Fruit fly (Drosophila melanogaster) whole organism, wandering third instar larva: ENCODE results near the gene AGO2.

Source experiments
- Abd-B ChIP-seq: fragments of >200 bp; optimal IDR thresholded peaks from 2 replicates; lab custom pipeline; 2017; ENCODE audit warnings: missing biosample characterization, missing genetic modification characterization
- Myc ChIP-seq: fragments of >200 bp; optimal IDR thresholded peaks from 2 replicates; lab custom pipeline; 2017
- Sp1 ChIP-seq: fragments of 200-800 bp; sonication (Bioruptor generic); optimal IDR thresholded peaks from 3 replicates; lab custom pipeline; 2019; ENCODE audit warnings: missing biosample characterization, mild to moderate bottlenecking, missing genetic modification characterization, moderate library complexity
- br ChIP-seq: fragments of 200-800 bp; sonication (Bioruptor generic); optimal IDR thresholded peaks from 2 replicates; lab custom pipeline; 2016; ENCODE audit warnings: missing biosample characterization, missing genetic modification characterization

- TF ChIP-seq br (GFP tag; lab: Kevin White, UChicago), result no peak
- TF ChIP-seq Myc (lab: Kevin White, UChicago), result no peak
- TF ChIP-seq Abd-B, result no peak
- TF ChIP-seq Sp1 (GFP tag; lab: Kevin White, UChicago), result no peak
Observed at dm6 chr3L:15530071-15530470, 23.8 kb upstream of the AGO2 start.
